Worm (Caenorhabditis elegans): Measurements from ENCODE around the gene nhx-6.
A peak's percentile ranks its signal among the peaks of the same experiment; 100 is the strongest.

Gene nhx-6

DNA sequence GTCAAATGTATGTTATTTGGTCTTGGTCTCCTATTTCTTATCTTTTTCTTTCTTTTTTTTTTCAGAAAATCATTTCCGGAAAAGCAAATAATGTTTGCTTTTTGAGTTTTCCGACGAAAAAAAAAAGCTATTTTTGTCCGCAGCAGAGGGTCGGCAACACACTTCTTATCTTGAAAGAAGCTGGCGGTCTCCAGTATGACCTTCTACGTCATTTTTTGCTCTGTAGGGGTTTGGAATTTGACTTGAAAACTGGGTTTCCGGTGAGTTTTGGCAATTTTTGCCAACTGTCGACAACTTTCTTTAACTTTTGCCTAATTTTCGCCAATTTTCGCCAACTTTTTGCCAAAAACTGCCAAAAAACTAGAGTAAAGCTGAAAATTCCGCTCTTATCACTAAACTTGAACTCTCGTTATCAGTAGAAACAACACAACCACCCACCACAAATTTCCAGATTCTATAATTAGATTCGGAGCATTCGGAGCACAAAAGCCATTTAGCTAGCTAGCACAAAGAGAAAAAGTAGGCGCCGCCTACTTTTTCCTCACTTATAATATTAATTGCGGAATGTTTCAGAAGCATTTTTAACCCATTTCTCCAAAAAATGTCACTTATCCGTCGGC is at the start of gene nhx-6:
TSS of gene nhx-6 (plus strand) at position 570 of the 620 bp plus-strand sequence.
- TF ChIP-seq nhr-111 (GFP tag; optimal IDR thresholded peaks at IDR 0.05) (no peak), daf-19 (GFP tag; conservative IDR thresholded peaks at IDR 0.05) (no peak), daf-8 (GFP tag; IDR thresholded peaks at IDR 0.05) (no peak), fkh-10 (GFP tag; optimal IDR thresholded peaks at IDR 0.05) (no peak), dmd-9 (GFP tag; IDR thresholded peaks at IDR 0.05) (no peak), nhr-28 (tag; optimal IDR thresholded peaks at IDR 0.05) (peak; percentile 6), mxl-2 (GFP tag; conservative IDR thresholded peaks at IDR 0.05) (no peak), snpc-1.2 (GFP tag; IDR thresholded peaks at IDR 0.05) (no peak), hlh-11 (tag; optimal IDR thresholded peaks at IDR 0.05) (peak; percentile 25), sdz-12 (GFP tag; optimal IDR thresholded peaks at IDR 0.05) (no peak), nhr-42 (GFP tag; IDR thresholded peaks at IDR 0.05) (no peak), zfp-2 (tag; optimal IDR thresholded peaks at IDR 0.05) (no peak), lin-15B (tag; optimal IDR thresholded peaks at IDR 0.05) (no peak), aha-1 (tag) (peak; percentile 46), tag-97 (GFP tag; IDR thresholded peaks at IDR 0.05) (no peak)

DNA sequence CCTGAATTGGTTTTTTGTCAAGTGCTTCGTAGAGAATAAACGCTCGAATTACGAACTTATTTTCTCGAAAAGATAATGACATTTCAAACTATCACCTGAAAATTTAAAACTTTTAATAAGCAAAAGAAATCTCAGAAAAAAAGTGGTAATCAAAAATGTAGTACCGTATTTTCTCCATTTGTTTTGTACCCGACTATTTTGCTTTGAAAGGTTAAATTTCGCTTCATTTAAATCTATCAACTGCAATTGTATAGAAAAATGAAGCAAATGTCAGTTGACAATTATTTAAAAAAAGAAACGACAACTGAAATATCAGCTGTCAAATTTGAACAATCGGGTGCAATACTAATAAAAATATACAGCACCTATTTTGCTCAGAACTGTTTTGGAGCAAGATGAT is 49.4 kb upstream of the nhx-6 start, which contains the start of gene fbxa-158:
TSS of gene fbxa-158 (minus strand) at position 101 of the 400 bp plus-strand sequence.
- no peak for TF ChIP-seq mxl-3 (GFP tag; optimal IDR thresholded peaks at IDR 0.05)
- TF ChIP-seq ceh-82 (tag; optimal IDR thresholded peaks at IDR 0.05): no peak
- no peak for TF ChIP-seq unc-130 (GFP tag; optimal IDR thresholded peaks at IDR 0.05)
- TF ChIP-seq R02D3.7 (tag; optimal IDR thresholded peaks at IDR 0.05): no peak
- TF ChIP-seq hmg-1.1 (GFP tag; IDR thresholded peaks at IDR 0.05): no peak
- TF ChIP-seq mep-1 (tag; optimal IDR thresholded peaks at IDR 0.05): no peak
- TF ChIP-seq daf-8 (GFP tag; IDR thresholded peaks at IDR 0.05): no peak
- TF ChIP-seq nhr-111 (GFP tag; optimal IDR thresholded peaks at IDR 0.05): no peak
- TF ChIP-seq nhr-41 (GFP tag; IDR thresholded peaks at IDR 0.05): no peak
- no peak for TF ChIP-seq lir-3 (tag; optimal IDR thresholded peaks at IDR 0.05)
- TF ChIP-seq snpc-1.2 (GFP tag; IDR thresholded peaks at IDR 0.05): no peak

DNA sequence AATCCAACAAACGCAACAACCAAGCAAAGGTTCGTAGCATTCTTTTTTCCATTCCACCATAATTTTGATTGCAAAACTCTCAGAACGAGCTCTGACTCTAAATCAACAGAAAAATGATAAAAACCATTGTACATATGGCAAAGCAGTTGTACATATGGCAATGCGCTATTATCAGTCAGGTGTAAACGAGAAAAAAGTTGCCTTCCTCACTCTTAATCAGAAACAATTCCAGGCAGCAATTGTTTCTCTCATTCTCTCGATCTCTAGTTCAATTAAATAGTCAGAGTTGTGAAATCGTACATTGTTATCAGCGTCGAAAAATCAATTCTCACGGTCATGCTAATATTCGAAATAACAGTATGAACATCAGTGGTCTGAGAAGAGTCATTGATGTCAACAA is 48.8 kb upstream of the nhx-6 start:
- TF ChIP-seq mxl-3 (GFP tag; optimal IDR thresholded peaks at IDR 0.05) (peak; percentile 15), unc-62 (GFP tag; optimal IDR thresholded peaks at IDR 0.05 in 1 of 2) (peak in 1 of 2 experiments; percentile 71), unc-62 (tag; optimal IDR thresholded peaks at IDR 0.05) (no peak), nhr-28 (tag; optimal IDR thresholded peaks at IDR 0.05) (peak; percentile 45), pqm-1 (tag; optimal IDR thresholded peaks at IDR 0.05) (peak; percentile 95), lin-29 (GFP tag; IDR thresholded peaks at IDR 0.05) (no peak), hlh-30 (tag; optimal IDR thresholded peaks at IDR 0.05; ENCODE audit: insufficient read depth) (no peak), R02D3.7 (tag; optimal IDR thresholded peaks at IDR 0.05) (no peak)

DNA sequence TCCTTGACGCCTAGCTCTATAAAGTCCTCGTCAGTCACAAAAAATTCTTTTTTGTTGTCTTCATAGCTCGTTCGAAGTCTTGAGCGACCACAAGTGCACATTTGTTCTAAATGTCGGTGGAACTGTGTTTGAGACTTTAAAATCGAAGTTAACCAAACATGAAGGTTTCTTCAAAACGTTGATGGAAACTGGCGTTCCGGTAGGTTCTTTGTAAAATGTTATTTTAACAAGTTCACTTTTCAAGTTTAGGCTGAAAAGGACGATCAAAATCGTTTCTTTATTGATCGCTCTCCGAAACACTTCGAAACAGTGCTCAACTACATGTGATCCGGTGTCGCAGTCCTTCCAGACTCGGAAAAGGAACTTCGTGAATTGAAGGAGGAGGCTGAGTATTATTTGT is 46.1 kb upstream of the nhx-6 start, which contains the start of gene fbxa-160:
TSS of gene fbxa-160 (minus strand) at position 101 of the 400 bp plus-strand sequence.
- TF ChIP-seq gei-8 (GFP tag; optimal IDR thresholded peaks at IDR 0.05): no peak
- no peak for TF ChIP-seq Y105C5A.15 (GFP tag; IDR thresholded peaks at IDR 0.05)
- no peak for TF ChIP-seq egl-27 (tag; optimal IDR thresholded peaks at IDR 0.05)
- TF ChIP-seq dmd-6 (GFP tag; IDR thresholded peaks at IDR 0.05): no peak
- TF ChIP-seq ztf-11 (tag; optimal IDR thresholded peaks at IDR 0.05): no peak
- no peak for TF ChIP-seq lin-39 (tag; optimal IDR thresholded peaks at IDR 0.05)
- TF ChIP-seq daf-16 (GFP tag; optimal IDR thresholded peaks at IDR 0.05): no peak
- TF ChIP-seq daf-16 (tag; optimal IDR thresholded peaks at IDR 0.05): no peak
- no peak for TF ChIP-seq hmg-1.1 (GFP tag; IDR thresholded peaks at IDR 0.05)

Data from whole organism, L4 larva.